Fruit fly (Drosophila melanogaster) whole organism, embryonic: ENCODE measurements around the gene Snx27.

Source experiments
- Antp ChIP-seq: fragments of 200-800 bp; sonication (Bioruptor generic); optimal IDR thresholded peaks from 3 replicates; lab custom pipeline; 2016; ENCODE audit warnings: missing biosample characterization, missing genetic modification characterization
- Awh ChIP-seq: fragments of 200-800 bp; sonication (Bioruptor generic); IDR thresholded peaks from 2 replicates; pipeline ENCODE4, ENCODE4 v1.3.6; 2022; ENCODE audit warnings: missing biosample characterization, missing genetic modification characterization
- Bgb ChIP-seq: fragments of 200-800 bp; sonication (Bioruptor generic); IDR thresholded peaks from 2 replicates; pipeline ENCODE4 v1.3.6; 2022; ENCODE audit warnings: missing biosample characterization, missing genetic modification characterization; ENCODE audit not compliant: partially characterized antibody
- CG10209 ChIP-seq: fragments of 200-800 bp; sonication (Bioruptor generic); optimal IDR thresholded peaks from 3 replicates; lab custom pipeline; 2017; ENCODE audit warnings: missing biosample characterization, mild to moderate bottlenecking, missing genetic modification characterization, missing genetic modification reagents
- CG10462 ChIP-seq: fragments of 200-800 bp; sonication (Bioruptor generic); optimal IDR thresholded peaks from 2 replicates; lab custom pipeline; 2016; ENCODE audit warnings: missing biosample characterization, missing genetic modification characterization
- CG10565 ChIP-seq: fragments of 200-800 bp; sonication (Bioruptor generic); optimal IDR thresholded peaks from 3 replicates; lab custom pipeline; 2016; ENCODE audit warnings: missing biosample characterization, mild to moderate bottlenecking, missing genetic modification characterization
- CG13424 ChIP-seq: fragments of 200-800 bp; sonication (Bioruptor generic); optimal IDR thresholded peaks from 2 replicates; lab custom pipeline; 2019; ENCODE audit warnings: missing biosample characterization, mild to moderate bottlenecking, missing genetic modification characterization, moderate library complexity
- CG14965 ChIP-seq: fragments of 200-800 bp; sonication (Bioruptor generic); optimal IDR thresholded peaks from 2 replicates; lab custom pipeline; 2016; ENCODE audit warnings: missing biosample characterization, missing genetic modification characterization, borderline replicate concordance
- CG15011 ChIP-seq: fragments of 200-800 bp; sonication (Bioruptor generic); optimal IDR thresholded peaks from 3 replicates; lab custom pipeline; 2018; ENCODE audit warnings: missing biosample characterization, mild to moderate bottlenecking, missing genetic modification characterization
- CG17361 ChIP-seq: fragments of 200-800 bp; sonication (Bioruptor generic); IDR thresholded peaks from 3 replicates; pipeline ENCODE4 v1.3.6; 2022; ENCODE audit warnings: missing biosample characterization, missing genetic modification characterization
- CG2875 ChIP-seq: fragments of 200-800 bp; sonication (Bioruptor generic); optimal IDR thresholded peaks from 2 replicates; lab custom pipeline; 2017; ENCODE audit warnings: missing biosample characterization, mild to moderate bottlenecking, missing genetic modification characterization, missing genetic modification reagents
- CG31365 ChIP-seq: fragments of 200-800 bp; sonication (Bioruptor generic); optimal IDR thresholded peaks from 2 replicates; lab custom pipeline; 2018; ENCODE audit warnings: missing biosample characterization, mild to moderate bottlenecking, missing genetic modification characterization
- CG32767 ChIP-seq: fragments of 200-800 bp; sonication (Bioruptor generic); IDR thresholded peaks from 2 replicates; pipeline ENCODE4 v1.3.6; 2022; ENCODE audit warnings: missing biosample characterization, missing genetic modification characterization
- CG3847 ChIP-seq: fragments of 200-800 bp; sonication (Bioruptor generic); IDR thresholded peaks from 2 replicates; pipeline ENCODE4 v1.3.6; 2022; ENCODE audit warnings: missing biosample characterization, missing genetic modification characterization
- CG5245 ChIP-seq: fragments of 200-800 bp; sonication (Bioruptor generic); optimal IDR thresholded peaks from 3 replicates; lab custom pipeline; 2016; ENCODE audit warnings: missing biosample characterization, missing genetic modification characterization
- CG6683 ChIP-seq: fragments of 200-800 bp; sonication (Bioruptor generic); optimal IDR thresholded peaks from 2 replicates; lab custom pipeline; 2017; ENCODE audit warnings: missing biosample characterization, mild to moderate bottlenecking, missing genetic modification characterization, missing genetic modification reagents
- CG8388 ChIP-seq: fragments of 200-800 bp; sonication (Bioruptor generic); optimal IDR thresholded peaks from 2 replicates; lab custom pipeline; 2019; ENCODE audit warnings: missing biosample characterization, mild to moderate bottlenecking, missing genetic modification characterization, moderate library complexity
- CG9817 ChIP-seq: fragments of 200-800 bp; sonication (Bioruptor generic); optimal IDR thresholded peaks from 2 replicates; lab custom pipeline; 2018; ENCODE audit warnings: missing biosample characterization, mild to moderate bottlenecking, missing genetic modification characterization, moderate library complexity
- Dad ChIP-seq: fragments of 200-800 bp; sonication (Bioruptor generic); optimal IDR thresholded peaks from 3 replicates; lab custom pipeline; 2016; ENCODE audit warnings: missing biosample characterization, missing genetic modification characterization
- Dek ChIP-seq: fragments of 200-800 bp; sonication (Bioruptor generic); optimal IDR thresholded peaks from 3 replicates; lab custom pipeline; 2019; ENCODE audit warnings: missing biosample characterization, mild to moderate bottlenecking, missing genetic modification characterization, moderate library complexity
- Dfd ChIP-seq, 2 experiments: fragments of >200 bp; optimal IDR thresholded peaks; 2 replicates each; lab custom pipeline; 2017; ENCODE audit warnings: missing biosample characterization in 2 of 2, missing genetic modification characterization in 2 of 2
- ERR ChIP-seq: fragments of 200-800 bp; sonication (Bioruptor generic); optimal IDR thresholded peaks from 2 replicates; lab custom pipeline; 2016; ENCODE audit warnings: missing biosample characterization, missing genetic modification characterization
- Gsc ChIP-seq: fragments of 200-800 bp; sonication (Bioruptor generic); IDR thresholded peaks from 2 replicates; pipeline ENCODE4 v1.3.6; 2022; ENCODE audit warnings: missing biosample characterization, missing genetic modification characterization
- Jarid2 ChIP-seq: fragments of 200-800 bp; sonication (Bioruptor generic); optimal IDR thresholded peaks from 3 replicates; lab custom pipeline; 2017; ENCODE audit warnings: mild to moderate bottlenecking, missing biosample characterization, missing genetic modification reagents, missing genetic modification characterization
- Max ChIP-seq: fragments of 200-800 bp; sonication (Bioruptor generic); optimal IDR thresholded peaks from 2 replicates; lab custom pipeline; 2016; ENCODE audit warnings: missing biosample characterization, mild to moderate bottlenecking, missing genetic modification characterization
- Mrtf ChIP-seq: fragments of 200-800 bp; sonication (Bioruptor generic); IDR thresholded peaks from 3 replicates; pipeline ENCODE4 v1.3.6; 2022; ENCODE audit warnings: missing biosample characterization, missing genetic modification characterization
- NC2β ChIP-seq: fragments of 200-800 bp; sonication (Bioruptor generic); optimal IDR thresholded peaks from 2 replicates; lab custom pipeline; 2016; ENCODE audit warnings: missing biosample characterization, missing genetic modification characterization
- Ssrp ChIP-seq: fragments of 200-800 bp; sonication (Bioruptor generic); optimal IDR thresholded peaks from 2 replicates; lab custom pipeline; 2018; ENCODE audit warnings: missing biosample characterization, mild to moderate bottlenecking, missing genetic modification characterization, moderate library complexity
- Xrp1 ChIP-seq: fragments of 200-800 bp; sonication (Bioruptor generic); IDR thresholded peaks from 2 replicates; pipeline ENCODE4 v1.3.6; 2022; ENCODE audit warnings: missing biosample characterization, missing genetic modification characterization
- cg ChIP-seq: fragments of 200-800 bp; sonication (Bioruptor generic); optimal IDR thresholded peaks from 3 replicates; lab custom pipeline; 2019; ENCODE audit warnings: missing biosample characterization, mild to moderate bottlenecking, missing genetic modification characterization, moderate library complexity
- chinmo ChIP-seq: fragments of 200-800 bp; sonication (Bioruptor generic); IDR thresholded peaks from 4 replicates; pipeline ENCODE4 v1.3.6; 2022; ENCODE audit warnings: missing biosample characterization, missing genetic modification characterization; ENCODE audit not compliant: partially characterized antibody
- chn ChIP-seq: fragments of 200-800 bp; sonication (Bioruptor generic); optimal IDR thresholded peaks from 2 replicates; lab custom pipeline; 2016; ENCODE audit warnings: missing biosample characterization, missing genetic modification characterization
- grau ChIP-seq: fragments of 200-800 bp; optimal IDR thresholded peaks from 3 replicates; lab custom pipeline; 2019; ENCODE audit warnings: missing biosample characterization, mild to moderate bottlenecking, missing genetic modification characterization, moderate library complexity
- nom ChIP-seq: fragments of 200-800 bp; sonication (Bioruptor generic); optimal IDR thresholded peaks from 2 replicates; lab custom pipeline; 2017; ENCODE audit warnings: missing biosample characterization, missing genetic modification characterization, mild to moderate bottlenecking, moderate library complexity, missing genetic modification reagents
- odd ChIP-seq: fragments of 200-800 bp; sonication (Bioruptor generic); optimal IDR thresholded peaks from 2 replicates; lab custom pipeline; 2017; ENCODE audit warnings: missing biosample characterization, mild to moderate bottlenecking, missing genetic modification characterization
- org-1 ChIP-seq: fragments of 200-800 bp; sonication (Bioruptor generic); optimal IDR thresholded peaks from 2 replicates; lab custom pipeline; 2017; ENCODE audit warnings: missing biosample characterization, missing genetic modification characterization
- psq ChIP-seq: fragments of 200-800 bp; sonication (Bioruptor generic); optimal IDR thresholded peaks from 2 replicates; lab custom pipeline; 2017; ENCODE audit warnings: missing biosample characterization, missing genetic modification characterization
- repo ChIP-seq: fragments of 200-800 bp; sonication (Bioruptor generic); optimal IDR thresholded peaks from 2 replicates; lab custom pipeline; 2016; ENCODE audit warnings: missing biosample characterization, missing genetic modification characterization
- seq ChIP-seq: fragments of 200-800 bp; sonication (Bioruptor generic); IDR thresholded peaks from 2 replicates; pipeline ENCODE4 v1.3.6; 2022; ENCODE audit warnings: missing biosample characterization, missing genetic modification characterization
- slbo ChIP-seq: fragments of 200-800 bp; sonication (Bioruptor generic); IDR thresholded peaks from 2 replicates; pipeline ENCODE4 v1.3.6; 2022; ENCODE audit warnings: missing biosample characterization, missing genetic modification characterization
- sqz ChIP-seq: fragments of 200-800 bp; sonication (Bioruptor generic); optimal IDR thresholded peaks from 3 replicates; lab custom pipeline; 2018; ENCODE audit warnings: missing biosample characterization, mild to moderate bottlenecking, missing genetic modification characterization
- tio ChIP-seq: fragments of 200-800 bp; sonication (Bioruptor generic); optimal IDR thresholded peaks from 2 replicates; lab custom pipeline; 2017; ENCODE audit warnings: missing biosample characterization, missing genetic modification characterization, inconsistent platforms

Snx27 gene

DNA sequence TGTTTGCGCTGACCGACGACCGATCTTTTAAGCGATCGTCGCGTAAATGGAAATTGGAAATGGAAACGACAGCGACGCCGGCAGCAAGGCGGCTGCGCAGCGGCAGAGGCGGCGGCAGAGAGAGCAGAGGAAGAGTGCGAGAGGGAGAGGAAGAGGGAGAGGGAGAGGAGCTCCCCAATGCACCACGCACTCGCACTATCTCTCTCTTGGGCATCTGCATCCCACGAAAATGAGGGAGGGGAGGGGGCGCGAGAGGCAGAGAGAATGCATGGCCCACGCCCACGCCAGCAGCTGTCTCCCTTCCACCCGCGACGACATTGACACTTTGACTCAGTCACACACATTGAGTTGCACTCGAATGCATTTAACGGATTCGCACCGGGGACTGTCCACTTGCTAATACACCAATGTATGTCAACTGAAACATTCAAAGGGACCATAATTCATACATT, 32.9 kb upstream of the Snx27 start, which contains the start of gene CG3097 (continued):
- TF ChIP-seq CG8388 (no peak), repo (GFP tag; lab: Kevin White, UChicago) (no peak), Dfd (GFP tag; optimal IDR thresholded peaks at IDR 0.05; lab: Kevin White, UChicago) (no peak), nom (GFP tag; lab: Kevin White, UChicago) (peak; percentile 24), chinmo (GFP tag; lab: Robert Waterston, UW) (no peak), CG9817 (tag; lab: Kevin White, UChicago) (no peak), CG32767 (no peak), Ssrp (tag; lab: Kevin White, UChicago) (no peak), Awh (GFP tag; lab: Robert Waterston, UW) (no peak), CG31365 (tag; lab: Kevin White, UChicago) (no peak), sqz (GFP tag; lab: Kevin White, UChicago) (no peak), CG10565 (GFP tag; lab: Kevin White, UChicago) (no peak), CG10462 (GFP tag; lab: Kevin White, UChicago) (no peak), CG17361 (GFP tag; lab: Robert Waterston, UW) (no peak), cg (peak; percentile 25), Max (GFP tag; lab: Kevin White, UChicago) (no peak), Dad (GFP tag; lab: Kevin White, UChicago) (no peak), Xrp1 (GFP tag; lab: Robert Waterston, UW) (no peak; the same call in 1 of the 2 replicates), Antp (GFP tag; lab: Kevin White, UChicago) (no peak), Dek (tag; lab: Kevin White, UChicago) (no peak), CG10209 (no peak), Mrtf (GFP tag; lab: Robert Waterston, UW) (no peak), slbo (GFP tag; lab: Robert Waterston, UW) (no peak), seq (GFP tag; lab: Robert Waterston, UW) (no peak), CG2875 (GFP tag; lab: Kevin White, UChicago) (no peak), psq (GFP tag; lab: Kevin White, UChicago) (no peak), grau (tag; lab: Kevin White, UChicago) (no peak), CG5245 (no peak), CG15011 (no peak), NC2β (GFP tag; lab: Kevin White, UChicago) (no peak), Gsc (no peak), tio (no peak), CG13424 (tag; lab: Kevin White, UChicago) (no peak), CG14965 (GFP tag; lab: Kevin White, UChicago) (no peak), chn (GFP tag; lab: Kevin White, UChicago) (peak; percentile 39), ERR (GFP tag; lab: Kevin White, UChicago) (no peak), odd (GFP tag; lab: Kevin White, UChicago) (no peak), CG3847 (GFP tag; lab: Robert Waterston, UW) (no peak), Bgb (GFP tag; lab: Robert Waterston, UW) (0 out of 2 replicates have a peak, but pooled peaks have one; percentile 10), Jarid2 (GFP tag; lab: Kevin White, UChicago) (peak; percentile 24), org-1 (GFP tag; lab: Kevin White, UChicago) (no peak), CG6683 (GFP tag; lab: Kevin White, UChicago) (no peak)
- TF ChIP-seq, all 482 proteins: peak for 45
